Worm (Caenorhabditis elegans): ENCODE data around the gene cdc-48.1.

Gene cdc-48.1

DNA sequence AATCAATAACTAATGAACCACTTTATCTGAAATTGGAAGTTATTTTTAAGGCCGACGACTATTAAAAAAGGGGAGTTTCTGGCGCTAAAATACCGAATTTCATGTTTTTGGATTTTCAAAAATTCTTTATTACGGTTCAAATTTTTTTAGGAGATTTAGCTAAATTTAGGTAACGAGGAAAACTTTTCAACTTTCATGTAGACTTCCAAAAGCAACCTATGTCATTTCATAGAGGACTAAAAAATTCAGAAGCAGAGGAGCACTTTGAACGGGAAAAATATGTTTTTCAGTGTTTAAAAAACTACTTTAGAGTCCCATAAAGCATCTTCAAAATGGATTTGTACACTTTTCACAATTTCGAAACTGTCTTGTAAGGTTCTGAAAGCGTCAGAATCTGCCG, 49.8 kb downstream of the cdc-48.1 start:
- TF ChIP-seq gmeb-2 (tag; optimal IDR thresholded peaks at IDR 0.05): no peak
- no peak for TF ChIP-seq pha-2 (tag; optimal IDR thresholded peaks at IDR 0.05)
- TF ChIP-seq ceh-19 (GFP tag; optimal IDR thresholded peaks at IDR 0.05): no peak
- no peak for TF ChIP-seq elt-4 (tag; optimal IDR thresholded peaks at IDR 0.05)
- no peak for TF ChIP-seq ttx-3 (tag; optimal IDR thresholded peaks at IDR 0.05)
- TF ChIP-seq ceh-6 (GFP tag; optimal IDR thresholded peaks at IDR 0.05): no peak
- TF ChIP-seq tbx-2 (tag; optimal IDR thresholded peaks at IDR 0.05): no peak
- TF ChIP-seq zip-5 (tag; optimal IDR thresholded peaks at IDR 0.05): no peak
- TF ChIP-seq fkh-6 (tag; optimal IDR thresholded peaks at IDR 0.05): no peak
- no peak for TF ChIP-seq tbx-7 (tag; optimal IDR thresholded peaks at IDR 0.05)

DNA sequence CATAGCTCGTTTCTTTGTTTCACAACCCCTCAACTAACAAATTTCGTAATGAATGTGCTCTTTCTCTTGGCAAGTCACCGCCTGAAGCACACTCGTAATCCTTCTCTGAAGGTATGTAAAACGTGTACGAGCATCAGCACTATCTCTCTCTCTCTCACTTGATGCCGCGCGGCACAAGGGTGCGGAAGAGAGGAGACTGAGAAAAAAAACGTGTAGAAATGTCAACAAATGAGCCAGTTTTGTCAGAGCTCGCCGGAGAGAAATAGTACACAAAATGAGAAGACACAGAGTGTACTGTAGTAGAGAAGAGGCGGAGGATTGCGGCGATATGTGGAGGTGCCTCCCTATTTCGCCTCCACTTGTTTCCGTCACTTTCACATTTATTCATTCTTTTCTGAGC, 53.0 kb downstream of the cdc-48.1 start, which contains the start of gene F59B10.3:
F59B10.3 (plus strand) TSS at position 301 of the 400 bp plus-strand sequence.
- no peak for TF ChIP-seq che-1 (tag; optimal IDR thresholded peaks at IDR 0.05)
- TF ChIP-seq odd-2 (tag; optimal IDR thresholded peaks at IDR 0.05): no peak
- no peak for TF ChIP-seq unc-86 (tag; optimal IDR thresholded peaks at IDR 0.05)
- no peak for TF ChIP-seq unc-42 (tag; optimal IDR thresholded peaks at IDR 0.05)
- TF ChIP-seq pat-9 (tag; optimal IDR thresholded peaks at IDR 0.05): no peak
- TF ChIP-seq K02D7.2 (tag; optimal IDR thresholded peaks at IDR 0.05): no peak
- no peak for TF ChIP-seq ceh-45 (GFP tag; IDR thresholded peaks at IDR 0.05)
- TF ChIP-seq sox-4 (tag; optimal IDR thresholded peaks at IDR 0.05): no peak
- TF ChIP-seq ceh-34 (tag; optimal IDR thresholded peaks at IDR 0.05): no peak
- no peak for TF ChIP-seq ahr-1 (tag; optimal IDR thresholded peaks at IDR 0.05)
- no peak for TF ChIP-seq ceh-2 (tag; optimal IDR thresholded peaks at IDR 0.05)
- no peak for TF ChIP-seq unc-3 (GFP tag; conservative IDR thresholded peaks at IDR 0.05)
- TF ChIP-seq unc-3 (tag; optimal IDR thresholded peaks at IDR 0.05): no peak
- TF ChIP-seq syd-9 (tag; optimal IDR thresholded peaks at IDR 0.05): no peak
- no peak for TF ChIP-seq zip-5 (tag; optimal IDR thresholded peaks at IDR 0.05)
- TF ChIP-seq tbx-7 (tag; optimal IDR thresholded peaks at IDR 0.05): no peak
